Worm (Caenorhabditis elegans): ENCODE measurements around the gene C34E10.12.

C34E10.12 gene

DNA sequence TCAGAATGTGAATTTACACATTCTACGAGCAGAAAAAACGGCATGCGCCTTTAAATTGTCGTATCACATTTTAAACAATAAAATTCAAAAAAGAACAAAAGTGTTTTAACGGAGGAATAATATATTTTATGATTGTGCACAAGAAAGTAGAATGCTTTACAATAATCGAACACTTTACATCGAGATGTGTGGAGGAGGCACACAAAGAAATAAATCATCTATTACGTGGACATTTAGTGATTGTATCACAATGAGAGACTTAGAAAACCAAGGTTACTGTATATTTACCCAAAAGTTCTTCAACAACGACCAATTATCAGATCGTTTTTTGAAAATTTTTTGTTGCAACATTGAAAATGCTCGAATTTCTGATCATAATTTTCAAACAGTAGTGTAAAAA, 17.4 kb downstream of the C34E10.12 start:
- peak; percentile 53 for TF ChIP-seq mab-5 (tag; optimal IDR thresholded peaks at IDR 0.05)
- TF ChIP-seq ceh-39 (tag; optimal IDR thresholded peaks at IDR 0.05), result no peak
- TF ChIP-seq ces-1 (GFP tag; optimal IDR thresholded peaks at IDR 0.05), result no peak
- peak; percentile 25 for TF ChIP-seq unc-62 (GFP tag; optimal IDR thresholded peaks at IDR 0.05)
- TF ChIP-seq pha-4 (tag; optimal IDR thresholded peaks at IDR 0.05), result no peak
- no peak for TF ChIP-seq unc-120 (tag; optimal IDR thresholded peaks at IDR 0.05; ENCODE audit: poor library complexity, severe bottlenecking)

- no peak for TF ChIP-seq flh-1 (GFP tag; optimal IDR thresholded peaks at IDR 0.05)
- no peak for TF ChIP-seq ceh-43 (GFP tag; optimal IDR thresholded peaks at IDR 0.05)
- no peak for TF ChIP-seq bed-3 (GFP tag; optimal IDR thresholded peaks at IDR 0.05)
Measured at ce11 chrIII:5208992-5209391, 18.7 kb downstream of the C34E10.12 start, which contains the start of gene syx-16. TSS of gene syx-16 (minus strand) at chrIII:5209109.

- TF ChIP-seq snpc-4 (tag; optimal IDR thresholded peaks at IDR 0.05), result no peak
- TF ChIP-seq ces-1 (GFP tag; optimal IDR thresholded peaks at IDR 0.05), result no peak
- no peak for TF ChIP-seq nhr-12 (tag; optimal IDR thresholded peaks at IDR 0.05)
- no peak for TF ChIP-seq ceh-83 (GFP tag; optimal IDR thresholded peaks at IDR 0.05)
- no peak for TF ChIP-seq lsy-2 (tag; optimal IDR thresholded peaks at IDR 0.05)
- no peak for TF ChIP-seq blmp-1 (tag; optimal IDR thresholded peaks at IDR 0.05)
- TF ChIP-seq elt-1 (tag; optimal IDR thresholded peaks at IDR 0.05; ENCODE audit: borderline replicate concordance, insufficient read depth), result no peak
- TF ChIP-seq sem-2 (GFP tag; optimal IDR thresholded peaks at IDR 0.05), result no peak
- no peak for TF ChIP-seq M03D4.4 (tag; optimal IDR thresholded peaks at IDR 0.05)
- no peak for TF ChIP-seq tbx-8 (GFP tag; optimal IDR thresholded peaks at IDR 0.05)
- no peak for TF ChIP-seq mls-2 (tag; optimal IDR thresholded peaks at IDR 0.05)
- no peak for TF ChIP-seq nhr-28 (tag; optimal IDR thresholded peaks at IDR 0.05)
- TF ChIP-seq unc-120 (tag; optimal IDR thresholded peaks at IDR 0.05; ENCODE audit: poor library complexity, severe bottlenecking), result no peak
- TF ChIP-seq sptf-1 (tag; optimal IDR thresholded peaks at IDR 0.05), result no peak
Measured at ce11 chrIII:5206861-5207414, 20.7 kb downstream of the C34E10.12 start, which contains the start of gene morc-1. TSS of gene morc-1 (minus strand) at chrIII:5206911.

DNA sequence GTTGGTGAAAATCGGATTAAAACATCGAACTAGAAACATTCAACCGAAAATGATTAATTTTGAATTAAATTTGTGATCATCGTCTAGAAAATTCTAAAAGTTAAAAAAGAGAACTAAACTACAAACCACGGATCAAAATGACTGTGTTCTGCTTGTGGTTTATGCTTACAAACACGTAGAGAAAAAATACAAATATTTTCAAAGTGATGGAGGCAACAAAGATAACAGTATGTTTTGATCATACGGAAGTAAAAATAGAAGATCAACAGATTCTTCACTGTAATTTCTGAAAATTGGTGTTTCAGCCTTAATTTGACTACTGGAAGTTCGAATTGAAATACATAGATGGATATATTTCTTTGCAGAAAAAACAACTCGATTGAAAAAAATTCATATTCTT, 24.4 kb downstream of the C34E10.12 start:
- TF ChIP-seq M03D4.4 (tag; optimal IDR thresholded peaks at IDR 0.05), result no peak
- TF ChIP-seq elt-3 (tag; optimal IDR thresholded peaks at IDR 0.05), result no peak
- TF ChIP-seq mep-1 (tag; optimal IDR thresholded peaks at IDR 0.05), result no peak
- no peak for TF ChIP-seq snpc-4 (tag; optimal IDR thresholded peaks at IDR 0.05)
- TF ChIP-seq lin-32 (GFP tag; optimal IDR thresholded peaks at IDR 0.05), result no peak
- no peak for TF ChIP-seq unc-62 (GFP tag; optimal IDR thresholded peaks at IDR 0.05)
- no peak for TF ChIP-seq nhr-76 (tag; optimal IDR thresholded peaks at IDR 0.05)
- TF ChIP-seq sptf-1 (tag; optimal IDR thresholded peaks at IDR 0.05), result no peak
- TF ChIP-seq unc-39 (tag; optimal IDR thresholded peaks at IDR 0.05), result no peak
- TF ChIP-seq nhr-28 (tag; optimal IDR thresholded peaks at IDR 0.05), result no peak

- TF ChIP-seq M03D4.4 (tag; optimal IDR thresholded peaks at IDR 0.05) (no peak), nhr-237 (tag; optimal IDR thresholded peaks at IDR 0.05) (peak; percentile 1), ham-2 (GFP tag; optimal IDR thresholded peaks at IDR 0.05) (peak; percentile 25), unc-120 (tag; optimal IDR thresholded peaks at IDR 0.05; ENCODE audit: poor library complexity, severe bottlenecking) (peak; percentile 66), nhr-28 (tag; optimal IDR thresholded peaks at IDR 0.05) (peak; percentile 18)
Measured at ce11 chrIII:5202641-5203040, 25.0 kb downstream of the C34E10.12 start.

DNA sequence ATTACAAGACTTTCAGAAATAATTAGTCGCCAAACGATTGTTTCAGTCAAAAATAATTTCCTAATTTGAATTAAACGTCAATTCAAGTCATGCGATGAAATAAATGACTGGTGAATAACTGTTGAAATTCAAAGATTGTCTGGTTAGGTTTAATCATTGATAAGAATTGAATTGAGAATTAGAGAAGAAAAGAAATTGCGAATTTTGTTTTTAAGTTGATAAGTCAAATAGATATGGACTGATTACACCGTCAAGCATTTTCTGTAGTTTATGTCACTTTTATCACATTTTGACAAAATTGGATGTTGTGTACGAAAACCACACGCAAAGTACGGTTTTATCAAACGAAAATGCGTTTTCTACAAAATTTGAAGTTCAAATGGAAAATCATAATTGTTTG, 26.4 kb downstream of the C34E10.12 start:
- no peak for TF ChIP-seq unc-62 (GFP tag; optimal IDR thresholded peaks at IDR 0.05)
- no peak for TF ChIP-seq lin-13 (tag; optimal IDR thresholded peaks at IDR 0.05)
- no peak for TF ChIP-seq ces-1 (GFP tag; optimal IDR thresholded peaks at IDR 0.05)
- no peak for TF ChIP-seq bed-3 (GFP tag; optimal IDR thresholded peaks at IDR 0.05)
- TF ChIP-seq ceh-39 (tag; optimal IDR thresholded peaks at IDR 0.05), result no peak
- TF ChIP-seq nhr-28 (tag; optimal IDR thresholded peaks at IDR 0.05), result no peak
- no peak for TF ChIP-seq lsy-2 (tag; optimal IDR thresholded peaks at IDR 0.05)
- no peak for TF ChIP-seq drap-1 (GFP tag; optimal IDR thresholded peaks at IDR 0.05)

Data from whole organism, mixed stage, embryonic.